Fruit fly (Drosophila melanogaster) whole organism, larva: Measurements from ENCODE around the gene Syt1.

Experiments used
- noc ChIP-seq: fragments of 200-800 bp; sonication (Bioruptor generic); optimal IDR thresholded peaks from 3 replicates; lab custom pipeline; 2019; ENCODE audit warnings: missing biosample characterization, mild to moderate bottlenecking, missing genetic modification characterization, moderate library complexity

The Syt1 gene

DNA sequence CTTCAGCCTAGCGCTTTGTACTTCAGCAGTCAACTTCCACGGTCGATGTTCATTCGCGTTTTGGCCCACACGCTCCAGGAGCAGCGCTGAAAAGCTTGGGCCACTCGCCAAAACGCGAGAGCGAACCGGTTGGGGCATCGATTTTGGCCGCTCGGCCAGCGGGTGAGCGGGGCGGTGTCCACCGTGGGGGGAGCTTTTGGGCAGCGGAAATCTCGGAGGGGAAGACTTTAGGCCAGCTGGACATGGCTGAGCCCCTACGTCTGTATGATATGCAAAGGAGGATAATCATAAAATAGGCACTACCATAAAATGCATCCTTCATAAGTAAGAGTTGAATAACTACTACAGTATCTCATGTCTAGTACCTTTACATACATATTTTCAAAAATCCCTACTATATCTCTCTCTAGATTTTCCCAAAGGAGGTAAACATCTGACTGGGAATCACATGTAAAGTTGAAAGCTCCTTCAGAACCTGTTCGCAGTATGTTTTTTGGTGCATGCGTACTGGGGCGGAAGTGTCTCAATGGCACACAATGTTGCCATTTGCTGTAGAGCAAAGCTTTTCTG lies at the start of gene Syt1:
Gene Syt1, minus strand, starts transcription at position 71 of the 570 bp plus-strand sequence.
- no peak for TF ChIP-seq noc (tag; lab: Kevin White, UChicago)

dm6 chr2L:2847112-2847682 lies 47.4 kb upstream of the Syt1 start, which contains the start of the genes CG3117 and CG2983:
TSS of gene CG3117 (minus strand) at chr2L:2847212.
TSS of gene CG2983 (plus strand) at chr2L:2847632.
- TF ChIP-seq noc (tag; lab: Kevin White, UChicago): no peak

dm6 chr2L:2845634-2846033 lies 45.9 kb upstream of the Syt1 start, which contains the start of gene CG18557:
TSS of gene CG18557 (minus strand) at chr2L:2845734.
- TF ChIP-seq noc (tag; lab: Kevin White, UChicago): no peak

DNA sequence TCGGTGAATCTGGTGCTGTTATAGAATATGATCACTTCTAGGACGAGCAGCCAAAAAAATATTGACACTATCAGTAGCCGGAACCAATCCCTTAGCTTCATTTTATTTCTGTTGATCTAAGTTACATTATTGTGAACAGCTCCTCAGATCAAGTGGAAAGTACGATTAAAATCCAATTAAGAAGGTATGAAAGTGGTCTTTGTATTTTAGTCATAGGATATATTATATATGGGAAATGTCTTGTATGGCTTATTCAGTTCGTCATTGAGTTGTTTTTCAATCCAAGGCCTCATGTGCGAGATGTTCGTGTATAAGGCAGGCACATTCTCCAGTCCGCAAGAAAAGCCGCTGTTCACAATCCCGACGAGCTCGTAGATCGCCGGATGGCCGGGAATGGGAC lies 44.6 kb upstream of the Syt1 start, which contains the start of gene CG18558:
Gene CG18558, minus strand, starts transcription at position 101 of the 400 bp plus-strand sequence.
- TF ChIP-seq noc (tag; lab: Kevin White, UChicago): no peak

- no peak for TF ChIP-seq noc (tag; lab: Kevin White, UChicago)
These were observed 40.5 kb upstream of the Syt1 start for dm6 chr2L:2840311-2840710.

- TF ChIP-seq noc (tag; lab: Kevin White, UChicago): no peak
These were observed 40.1 kb upstream of the Syt1 start, which contains the start of gene CG2975 for dm6 chr2L:2839850-2840249. TSS of gene CG2975 (plus strand) at chr2L:2840124.

dm6 chr2L:2837742-2838461 lies 38.1 kb upstream of the Syt1 start, which contains the start of the genes CG3119 and Cpr23B:
TSS of gene CG3119 (minus strand) at chr2L:2837833.
TSS of gene Cpr23B (plus strand) at chr2L:2838411.
- no peak for TF ChIP-seq noc (tag; lab: Kevin White, UChicago)

DNA sequence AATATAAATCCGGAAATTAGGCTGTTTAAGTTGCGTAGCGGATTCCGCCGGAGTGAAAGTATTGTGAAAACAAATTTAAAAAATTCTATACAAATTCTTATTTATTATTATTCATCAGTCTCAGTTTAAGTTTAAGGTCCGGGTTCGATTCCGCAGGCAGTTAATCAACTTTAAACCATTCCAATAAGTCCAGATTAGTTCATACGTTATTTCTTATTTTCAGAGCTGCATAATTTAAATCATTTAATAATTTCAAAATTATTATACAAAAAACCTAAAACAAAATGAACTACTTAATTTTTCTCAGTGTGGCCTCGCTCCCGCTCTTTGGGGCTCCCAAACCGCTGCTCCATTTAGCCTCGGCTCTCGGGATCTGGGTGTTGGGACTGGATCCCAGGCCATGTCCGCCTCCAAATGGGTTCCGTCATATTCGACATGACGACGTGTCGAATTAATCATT lies 30.6 kb upstream of the Syt1 start:
- TF ChIP-seq noc (tag; lab: Kevin White, UChicago): peak; percentile 91

DNA sequence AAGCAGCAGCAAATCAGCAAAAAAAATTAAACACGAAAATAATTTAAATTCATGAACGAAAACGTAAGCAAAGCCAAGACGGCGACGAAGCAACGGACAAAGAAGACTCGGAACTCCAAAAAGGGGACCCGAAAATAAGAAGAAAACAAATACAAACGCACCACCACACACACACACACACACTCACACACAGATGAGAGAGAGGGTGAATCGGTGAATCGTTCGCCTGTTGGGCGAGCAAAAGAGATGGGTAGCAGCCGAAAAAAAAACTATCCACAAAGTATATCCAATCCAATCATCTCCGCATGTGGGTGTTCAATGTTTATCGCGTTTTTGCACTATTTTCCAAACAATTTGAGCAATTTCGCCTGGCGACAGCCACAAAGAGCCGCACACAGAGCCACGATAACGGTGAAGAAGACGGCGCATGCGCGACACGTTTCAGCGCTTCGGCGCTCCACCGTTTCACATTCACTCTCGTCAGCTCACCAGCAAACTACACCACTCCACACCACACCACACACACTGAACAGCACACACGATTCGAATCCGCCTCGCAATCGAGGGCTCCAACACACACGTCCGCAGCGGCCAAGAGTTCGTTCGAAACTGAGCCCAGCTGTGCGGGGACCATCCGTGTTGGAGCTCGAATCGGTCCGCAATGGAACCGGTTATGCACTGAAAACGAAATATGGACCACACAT lies 30.0 kb upstream of the Syt1 start, which contains the start of gene Duox:
Gene Duox, minus strand, starts transcription at position 612 of the 704 bp plus-strand sequence.
- no peak for TF ChIP-seq noc (tag; lab: Kevin White, UChicago)

dm6 chr2L:2825406-2825805 lies 25.6 kb upstream of the Syt1 start, which contains the start of gene CG3123:
TSS of gene CG3123 (minus strand) at chr2L:2825506.
- no peak for TF ChIP-seq noc (tag; lab: Kevin White, UChicago)

dm6 chr2L:2815673-2816072 lies 15.9 kb upstream of the Syt1 start, which contains the start of gene G6P:
TSS of gene G6P (minus strand) at chr2L:2815760.
- no peak for TF ChIP-seq noc (tag; lab: Kevin White, UChicago)

- no peak for TF ChIP-seq noc (tag; lab: Kevin White, UChicago)
These were observed 12.4 kb upstream of the Syt1 start, which contains the start of gene CG2964 for dm6 chr2L:2812137-2812536. TSS of gene CG2964 (plus strand) at chr2L:2812437.

DNA sequence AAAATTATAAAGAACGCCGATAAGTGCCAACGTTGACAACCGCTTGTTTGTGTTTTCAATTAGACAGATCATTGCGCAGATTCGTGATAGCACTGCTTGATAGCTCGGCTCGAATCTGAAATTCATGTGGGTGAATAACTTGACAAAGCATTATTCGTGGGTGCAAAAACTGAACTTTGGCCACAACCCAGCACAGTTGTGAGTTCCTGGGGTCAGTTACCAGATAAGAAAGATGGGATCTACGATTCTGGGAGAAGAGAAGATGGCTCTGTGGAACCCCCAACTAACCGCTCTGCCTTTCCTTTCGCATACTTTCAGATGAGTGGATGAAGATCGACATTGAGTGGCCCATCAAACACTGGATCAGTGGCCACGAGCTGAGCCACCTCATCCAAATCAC lies 11.1 kb upstream of the Syt1 start:
- TF ChIP-seq noc (tag; lab: Kevin White, UChicago): peak; percentile 79

- peak; percentile 49 for TF ChIP-seq noc (tag; lab: Kevin White, UChicago)
These were observed 8.4 kb upstream of the Syt1 start for dm6 chr2L:2808038-2808699.

dm6 chr2L:2807597-2807996 lies 7.8 kb upstream of the Syt1 start:
- no peak for TF ChIP-seq noc (tag; lab: Kevin White, UChicago)
